Worm (Caenorhabditis elegans) whole organism, midembryonic: Measurements from ENCODE around the gene srw-97.
"Not testable (repeated sequence)": the region's sequence is repeated elsewhere in the genome, so short reads cannot be mapped to it uniquely, and the experiment has no call there.

ENCODE experiments used
- flt-1 ChIP-seq: fragments of 200-800 bp; sonication (Bioruptor generic); IDR thresholded peaks from 2 replicates; pipeline ENCODE4 v1.3.6; 2022; ENCODE audit warnings: missing genetic modification characterization, missing compliant biosample characterization
- klf-2 ChIP-seq: fragments of 200-800 bp; sonication (Bioruptor generic); conservative IDR thresholded peaks from 2 replicates; pipeline ENCODE4 v1.3.6; 2022; ENCODE audit warnings: missing genetic modification reagents, missing genetic modification characterization, missing compliant biosample characterization
- tab-1 ChIP-seq: fragments of 200-800 bp; sonication (Bioruptor generic); IDR thresholded peaks from 2 replicates; pipeline ENCODE4 v1.3.6; 2022; ENCODE audit warnings: missing genetic modification characterization, missing compliant biosample characterization

DNA sequence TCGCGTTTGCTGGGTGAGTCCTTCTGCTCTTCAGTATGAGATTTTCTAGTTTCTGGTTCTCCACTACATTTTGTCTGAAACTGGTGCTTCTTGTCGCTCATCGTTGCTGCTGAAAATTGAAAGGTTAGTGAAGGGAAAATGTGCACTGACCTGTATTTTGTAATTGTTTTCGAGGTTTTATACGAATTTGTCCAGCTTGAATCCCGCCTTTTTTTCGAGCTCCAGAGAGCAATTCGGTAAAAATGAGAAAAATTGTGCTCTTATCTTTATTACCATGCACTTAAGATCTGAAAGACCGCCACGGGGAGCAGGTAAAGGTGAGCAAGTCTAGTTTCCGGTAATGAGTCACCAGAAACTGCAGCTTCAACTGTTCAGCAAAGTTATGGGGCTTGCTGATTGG is 41.0 kb downstream of the srw-97 start, which contains the start of gene C08E3.15:
- not testable (repeated sequence) for TF ChIP-seq klf-2, tab-1, flt-1 (GFP tag; lab: Robert Waterston, UW)
